2 fruit fly cellular contexts compared by ENCODE assay signal in the genomic region with DNA sequence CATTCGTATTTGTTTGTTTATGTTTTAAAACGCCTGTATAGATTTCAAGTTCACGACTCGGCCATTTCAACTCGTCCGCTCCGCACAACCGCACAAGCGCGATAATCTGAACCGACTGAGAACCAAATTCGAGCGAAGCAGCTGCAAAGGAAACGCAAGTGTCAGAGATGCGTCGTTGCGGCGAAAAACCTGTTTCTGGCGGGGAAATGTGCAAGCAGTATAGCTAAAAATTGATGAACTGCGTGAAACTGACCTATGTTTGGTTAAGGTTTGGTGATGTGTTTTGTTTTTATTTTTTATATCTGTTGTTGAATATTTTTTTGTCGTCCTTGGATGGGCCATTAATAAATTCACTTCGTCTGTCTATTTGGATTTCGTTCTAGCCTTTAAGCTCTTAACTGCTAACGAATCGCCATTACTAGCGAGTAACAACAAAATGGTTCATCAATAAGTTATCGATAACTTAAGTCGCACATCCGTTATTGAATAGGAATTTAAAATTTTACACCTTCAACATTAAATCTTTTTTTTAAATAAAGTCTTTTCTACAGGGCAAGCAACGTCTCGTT.
TF ChIP-seq lines count a peak whose summit lies in the region.

A gene (minus strand): TSS at position 120 of the 569 bp plus-strand sequence.

TF ChIP-seq in whole organism, embryonic, 481 proteins besides CTCF, POLR2A, EP300 and RAD21 (continued from another document and continues in another):
- peak; percentile 62; the same call in 2 of the 3 replicates for TF ChIP-seq Optix (GFP tag; IDR thresholded peaks at IDR 0.05; lab: Robert Waterston, UW)
- TF ChIP-seq HHEX (GFP tag; optimal IDR thresholded peaks at IDR 0.05; lab: Kevin White, UChicago) = peak; percentile 33
- peak; percentile 57 for TF ChIP-seq mirr (GFP tag; optimal IDR thresholded peaks at IDR 0.05; lab: Kevin White, UChicago)
- TF ChIP-seq dati (GFP tag; IDR thresholded peaks at IDR 0.05; lab: Robert Waterston, UW) = no peak
- TF ChIP-seq CG8388 (GFP tag; optimal IDR thresholded peaks at IDR 0.05; lab: Kevin White, UChicago) = peak; percentile 49
- 0 out of 2 replicates have a peak, but pooled peaks have one; percentile 5 for TF ChIP-seq CG10959 (GFP tag; IDR thresholded peaks at IDR 0.05; lab: Robert Waterston, UW)
- peak; percentile 61 for TF ChIP-seq Scr (GFP tag; IDR thresholded peaks at IDR 0.05; lab: Robert Waterston, UW; ENCODE audit: partially characterized antibody)
- TF ChIP-seq luna (GFP tag; optimal IDR thresholded peaks at IDR 0.05; lab: Kevin White, UChicago) = peak; percentile 6
- TF ChIP-seq Blimp-1 (GFP tag; optimal IDR thresholded peaks at IDR 0.05; lab: Kevin White, UChicago) = peak; percentile 48
- TF ChIP-seq CG4424 (GFP tag; optimal IDR thresholded peaks at IDR 0.05; lab: Kevin White, UChicago) = peak; percentile 60
- TF ChIP-seq CG12769 (tag; optimal IDR thresholded peaks at IDR 0.05; lab: Kevin White, UChicago) = peak; percentile 57
- no peak for TF ChIP-seq crc (GFP tag; optimal IDR thresholded peaks at IDR 0.05; lab: Kevin White, UChicago)
- no peak for TF ChIP-seq CG14667 (GFP tag; IDR thresholded peaks at IDR 0.05; lab: Robert Waterston, UW)
- 0 out of 2 replicates have a peak, but pooled peaks have one; percentile 21 for TF ChIP-seq CG11085 (GFP tag; IDR thresholded peaks at IDR 0.05; lab: Robert Waterston, UW)
- peak; percentile 94 for TF ChIP-seq phol (tag; optimal IDR thresholded peaks at IDR 0.05; lab: Kevin White, UChicago)
- TF ChIP-seq CkIIα-i1 (GFP tag; IDR thresholded peaks at IDR 0.05; lab: Robert Waterston, UW) = no peak
- TF ChIP-seq CG11398 (GFP tag; optimal IDR thresholded peaks at IDR 0.05; lab: Kevin White, UChicago) = no peak
- TF ChIP-seq Camta (GFP tag; optimal IDR thresholded peaks at IDR 0.05; lab: Kevin White, UChicago) = peak; percentile 65
- 0 out of 2 replicates have a peak, but pooled peaks have one; percentile 41 for TF ChIP-seq CG31224 (GFP tag; IDR thresholded peaks at IDR 0.05; lab: Robert Waterston, UW)
- no peak; the same call in 1 of the 2 replicates for TF ChIP-seq Adf1 (GFP tag; IDR thresholded peaks at IDR 0.05; lab: Robert Waterston, UW)
- no peak for TF ChIP-seq wdn (GFP tag; IDR thresholded peaks at IDR 0.05; lab: Robert Waterston, UW)
- TF ChIP-seq knrl (GFP tag; IDR thresholded peaks at IDR 0.05; lab: Robert Waterston, UW; ENCODE audit: partially characterized antibody) = no peak; the same call in 2 of the 3 replicates
- TF ChIP-seq CG17912 (GFP tag; optimal IDR thresholded peaks at IDR 0.05; lab: Kevin White, UChicago) = no peak
- TF ChIP-seq Gug (GFP tag; IDR thresholded peaks at IDR 0.05; lab: Robert Waterston, UW) = peak; percentile 40; the same call in 2 of the 4 replicates
- TF ChIP-seq CG8089 (GFP tag; optimal IDR thresholded peaks at IDR 0.05; lab: Kevin White, UChicago) = peak; percentile 58
- peak; percentile 75 for TF ChIP-seq lilli (GFP tag; optimal IDR thresholded peaks at IDR 0.05; lab: Kevin White, UChicago)
- TF ChIP-seq abd-A (tag; optimal IDR thresholded peaks at IDR 0.05; lab: Kevin White, UChicago) = peak; percentile 76
- no peak for TF ChIP-seq Rx (GFP tag; IDR thresholded peaks at IDR 0.05; lab: Robert Waterston, UW)
- TF ChIP-seq Bdp1 (GFP tag; optimal IDR thresholded peaks at IDR 0.05; lab: Kevin White, UChicago) = peak; percentile 42
- TF ChIP-seq Trl (optimal IDR thresholded peaks at IDR 0.05; lab: Kevin White, UChicago) = peak in 1 of 2 experiments; percentile 10
- TF ChIP-seq Trl (GFP tag; optimal IDR thresholded peaks at IDR 0.05; lab: Kevin White, UChicago) = peak; percentile 77
- TF ChIP-seq sc (optimal IDR thresholded peaks at IDR 0.05; lab: Kevin White, UChicago) = no peak
- TF ChIP-seq sc (GFP tag; optimal IDR thresholded peaks at IDR 0.05; lab: Kevin White, UChicago) = peak; percentile 33
- no peak for TF ChIP-seq Lpt (GFP tag; optimal IDR thresholded peaks at IDR 0.05; lab: Kevin White, UChicago)
- no peak for TF ChIP-seq CG15073 (GFP tag; optimal IDR thresholded peaks at IDR 0.05; lab: Kevin White, UChicago)
- TF ChIP-seq jing (GFP tag; optimal IDR thresholded peaks at IDR 0.05; lab: Kevin White, UChicago) = no peak
- TF ChIP-seq fd64A (GFP tag; optimal IDR thresholded peaks at IDR 0.05; lab: Kevin White, UChicago) = peak; percentile 39
- no peak for TF ChIP-seq z (GFP tag; IDR thresholded peaks at IDR 0.05; lab: Robert Waterston, UW)
- no peak for TF ChIP-seq Ravus (GFP tag; IDR thresholded peaks at IDR 0.05; lab: Robert Waterston, UW)
- TF ChIP-seq Myb (GFP tag; optimal IDR thresholded peaks at IDR 0.05; lab: Kevin White, UChicago) = peak; percentile 93
- no peak for TF ChIP-seq CG11247 (GFP tag; IDR thresholded peaks at IDR 0.05; lab: Robert Waterston, UW)
- 0 out of 3 replicates have a peak, but pooled peaks have one; percentile 16 for TF ChIP-seq croc (GFP tag; conservative IDR thresholded peaks at IDR 0.05; lab: Robert Waterston, UW)
- TF ChIP-seq chm (GFP tag; IDR thresholded peaks at IDR 0.05; lab: Robert Waterston, UW) = peak; percentile 92
- TF ChIP-seq D (optimal IDR thresholded peaks at IDR 0.05; lab: Kevin White, UChicago) = no peak
- peak; percentile 16 for TF ChIP-seq D (GFP tag; optimal IDR thresholded peaks at IDR 0.05; lab: Kevin White, UChicago)
- TF ChIP-seq jigr1 (GFP tag; IDR thresholded peaks at IDR 0.05; lab: Robert Waterston, UW) = no peak
- TF ChIP-seq CG12299 (tag; optimal IDR thresholded peaks at IDR 0.05; lab: Kevin White, UChicago) = peak; percentile 49
- no peak for TF ChIP-seq h (optimal IDR thresholded peaks at IDR 0.05; lab: Kevin White, UChicago)
- TF ChIP-seq BtbVII (GFP tag; optimal IDR thresholded peaks at IDR 0.05; lab: Kevin White, UChicago) = peak; percentile 5
- TF ChIP-seq pnt (GFP tag; optimal IDR thresholded peaks at IDR 0.05; lab: Kevin White, UChicago) = peak; percentile 46
- peak; percentile 53 for TF ChIP-seq CG7987 (GFP tag; optimal IDR thresholded peaks at IDR 0.05; lab: Kevin White, UChicago)
- TF ChIP-seq CG2712 (tag; optimal IDR thresholded peaks at IDR 0.05; lab: Kevin White, UChicago) = peak; percentile 71
- TF ChIP-seq D19B (GFP tag; optimal IDR thresholded peaks at IDR 0.05; lab: Kevin White, UChicago) = peak; percentile 17
- peak in 1 of 2 experiments; percentile 37 for TF ChIP-seq bsh (GFP tag; optimal IDR thresholded peaks at IDR 0.05; lab: Kevin White, UChicago)
- TF ChIP-seq bcd (GFP tag; optimal IDR thresholded peaks at IDR 0.05; lab: Kevin White, UChicago) = peak; percentile 41
- 0 out of 3 replicates have a peak, but pooled peaks have one; percentile 34 for TF ChIP-seq CG14050 (GFP tag; IDR thresholded peaks at IDR 0.05; lab: Robert Waterston, UW)
- TF ChIP-seq CG10979 (tag; optimal IDR thresholded peaks at IDR 0.05; lab: Kevin White, UChicago) = peak; percentile 49
- peak; percentile 80 for TF ChIP-seq CG8924 (tag; optimal IDR thresholded peaks at IDR 0.05; lab: Kevin White, UChicago)
- TF ChIP-seq CG17361 (GFP tag; IDR thresholded peaks at IDR 0.05; lab: Robert Waterston, UW) = peak; percentile 81
- peak; percentile 63; the same call in 1 of the 2 replicates for TF ChIP-seq Bgb (GFP tag; IDR thresholded peaks at IDR 0.05; lab: Robert Waterston, UW; ENCODE audit: partially characterized antibody)

TF ChIP-seq in whole organism, prepupa, 60 proteins besides CTCF, POLR2A, EP300 and RAD21 (continued from another document):
- no peak for TF ChIP-seq CG11902 (GFP tag; optimal IDR thresholded peaks at IDR 0.05; lab: Kevin White, UChicago)
- TF ChIP-seq CG15336 (GFP tag; IDR thresholded peaks at IDR 0.05; lab: Robert Waterston, UW) = peak; percentile 35; the same call in 1 of the 2 replicates
- peak; percentile 21 for TF ChIP-seq CG11762 (GFP tag; optimal IDR thresholded peaks at IDR 0.05; lab: Kevin White, UChicago; ENCODE audit: insufficient read depth)
- TF ChIP-seq Sox14 (GFP tag; optimal IDR thresholded peaks at IDR 0.05; lab: Kevin White, UChicago) = peak; percentile 48
- peak; percentile 58 for TF ChIP-seq fkh (GFP tag; optimal IDR thresholded peaks at IDR 0.05; lab: Kevin White, UChicago)
- TF ChIP-seq CG8119 (GFP tag; IDR thresholded peaks at IDR 0.05; lab: Robert Waterston, UW) = peak; percentile 43; the same call in 1 of the 3 replicates
- peak; percentile 57 for TF ChIP-seq CG31627 (GFP tag; optimal IDR thresholded peaks at IDR 0.05; lab: Kevin White, UChicago)
- no peak for TF ChIP-seq CG7368 (GFP tag; optimal IDR thresholded peaks at IDR 0.05; lab: Kevin White, UChicago)
- TF ChIP-seq CG8319 (GFP tag; optimal IDR thresholded peaks at IDR 0.05; lab: Kevin White, UChicago) = peak; percentile 23
- TF ChIP-seq lz (GFP tag; optimal IDR thresholded peaks at IDR 0.05; lab: Kevin White, UChicago) = peak; percentile 69
- TF ChIP-seq CG6276 (GFP tag; optimal IDR thresholded peaks at IDR 0.05; lab: Kevin White, UChicago) = peak; percentile 19
